Worm (Caenorhabditis elegans): ENCODE results near the gene C07A12.2.

DNA sequence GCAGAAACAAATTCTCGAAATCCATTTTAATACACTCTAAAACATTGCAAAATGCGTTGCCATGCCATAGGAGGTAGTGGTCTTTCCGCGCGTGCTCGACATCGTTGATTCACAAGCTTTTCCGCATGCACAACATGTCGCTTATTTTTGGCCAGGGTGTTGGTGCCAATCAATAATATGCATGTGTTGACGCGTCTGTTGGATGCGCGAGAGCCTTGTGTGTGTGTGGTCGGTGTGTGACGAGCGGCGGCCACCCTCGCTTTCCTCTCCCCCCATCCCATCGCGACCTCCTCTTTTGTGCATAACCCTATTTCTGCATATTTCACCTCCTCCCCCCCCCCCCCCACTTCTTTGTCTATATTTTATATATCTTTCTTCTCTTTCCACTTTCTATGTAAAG is 31.6 kb downstream of the C07A12.2 start:
- TF ChIP-seq unc-86 (tag; optimal IDR thresholded peaks at IDR 0.05) (no peak), K02D7.2 (tag; optimal IDR thresholded peaks at IDR 0.05) (no peak), fkh-6 (tag; optimal IDR thresholded peaks at IDR 0.05) (no peak), tbx-2 (tag; optimal IDR thresholded peaks at IDR 0.05) (no peak)

Measured in whole organism, late embryonic.